Worm (Caenorhabditis elegans): ENCODE data around the gene rpia-1.

DNA sequence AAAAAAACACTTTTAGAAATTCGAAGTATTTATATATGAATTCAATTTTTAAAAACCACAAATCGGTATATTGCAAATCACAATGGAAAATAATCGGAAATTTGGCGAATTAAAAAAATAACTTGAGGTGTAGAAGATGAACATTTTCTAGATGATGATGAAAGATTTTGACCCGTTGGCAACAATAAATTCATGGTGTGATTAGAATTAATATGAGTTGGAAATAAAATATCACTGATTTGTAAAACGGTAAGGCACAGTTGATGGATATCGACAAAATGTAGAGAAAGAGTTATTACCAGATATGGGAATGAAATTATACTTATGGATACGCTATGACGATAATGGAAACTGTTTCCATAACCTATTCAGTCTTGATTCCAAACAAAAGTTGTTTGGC lies 10.6 kb upstream of the rpia-1 start:
- TF ChIP-seq tbx-2 (tag; optimal IDR thresholded peaks at IDR 0.05) (no peak), ceh-24 (tag; optimal IDR thresholded peaks at IDR 0.05) (no peak), ref-2 (tag; optimal IDR thresholded peaks at IDR 0.05) (no peak), zip-5 (tag; optimal IDR thresholded peaks at IDR 0.05) (no peak), nfya-1 (tag; optimal IDR thresholded peaks at IDR 0.05) (no peak), ceh-18 (tag; optimal IDR thresholded peaks at IDR 0.05) (no peak), ttx-3 (tag; optimal IDR thresholded peaks at IDR 0.05) (no peak), ets-4 (tag; optimal IDR thresholded peaks at IDR 0.05) (no peak), ama-1 (optimal IDR thresholded peaks at IDR 0.05) (no peak), ceh-22 (tag; optimal IDR thresholded peaks at IDR 0.05) (no peak), madf-2 (tag; optimal IDR thresholded peaks at IDR 0.05) (no peak), elt-2 (tag; optimal IDR thresholded peaks at IDR 0.05) (no peak)

Data from whole organism, late embryonic.